Worm (Caenorhabditis elegans) whole organism, L4/young adult: ENCODE data around the gene ccdc-149.

ENCODE experiments used
- W03F9.2 ChIP-seq: fragments of 150-350 bp; optimal IDR thresholded peaks from 2 replicates; lab custom pipeline; 2014; ENCODE audit warnings: missing biosample characterization, missing genetic modification characterization
- him-1 ChIP-seq: sonication (generic microtip); optimal IDR thresholded peaks from 2 replicates; lab custom pipeline; 2016; ENCODE audit warnings: missing genotype, missing genetic modification reagents, missing genetic modification characterization, missing compliant biosample characterization

ce11 chrX:11509547-11509946, 1.7 kb downstream of the ccdc-149 start:
- TF ChIP-seq him-1 (tag; lab: Kevin White, UChicago) (no peak), W03F9.2 (tag; lab: Kevin White, UChicago) (no peak)
